Fruit fly (Drosophila melanogaster) S2 (cell line): ENCODE measurements around the gene CG12991.

Experiments
- CG8478 ChIP-seq: fragments of >200 bp; optimal IDR thresholded peaks from 2 replicates; lab custom pipeline; 2018
- CTCF ChIP-seq, 2 experiments: fragments of >200 bp; optimal IDR thresholded peaks; 2 replicates each; lab custom pipeline; 2018

dm6 chrX:17538410-17538809 is 41.3 kb upstream of the CG12991 start:
- no peak for TF ChIP-seq CTCF (optimal IDR thresholded peaks at IDR 0.05; lab: Kevin White, UChicago)
- no peak for TF ChIP-seq CG8478 (lab: Kevin White, UChicago)
